Worm (Caenorhabditis elegans) whole organism, L2 larva: ENCODE data around the gene hecw-1.

Experiments
- ama-1 ChIP-seq: fragments of 150-350 bp; optimal IDR thresholded peaks from 2 replicates; lab custom pipeline; 2018; ENCODE audit warnings: inconsistent platforms
- ceh-16 ChIP-seq: fragments of 150-350 bp; optimal IDR thresholded peaks from 2 replicates; lab custom pipeline; 2014; ENCODE audit warnings: missing biosample characterization, missing genetic modification characterization
- elt-1 ChIP-seq: fragments of 150-350 bp; optimal IDR thresholded peaks from 2 replicates; lab custom pipeline; 2014; ENCODE audit warnings: missing biosample characterization, missing genetic modification characterization
- lin-39 ChIP-seq: fragments of 150-350 bp; optimal IDR thresholded peaks from 2 replicates; lab custom pipeline; 2014; ENCODE audit warnings: missing biosample characterization, missing genetic modification reagents, missing genetic modification characterization
- lsy-2 ChIP-seq, 2 experiments: fragments of 150-350 bp in 1 of 2; sonication (generic microtip) in 1 of 2; optimal IDR thresholded peaks; 2 replicates each; lab custom pipeline; 2014 to 2017; ENCODE audit warnings: missing biosample characterization in 2 of 2, missing genetic modification characterization in 2 of 2
- mbf-1 ChIP-seq: sonication (generic microtip); optimal IDR thresholded peaks from 2 replicates; lab custom pipeline; 2017; ENCODE audit warnings: missing biosample characterization, missing genetic modification characterization
- nhr-237 ChIP-seq: fragments of 150-350 bp; optimal IDR thresholded peaks from 2 replicates; lab custom pipeline; 2014; ENCODE audit warnings: missing biosample characterization, missing genetic modification characterization
- nhr-77 ChIP-seq: fragments of 150-350 bp; optimal IDR thresholded peaks from 2 replicates; lab custom pipeline; 2014; ENCODE audit warnings: missing biosample characterization, missing genetic modification characterization
- skn-1 ChIP-seq: sonication (generic microtip); optimal IDR thresholded peaks from 2 replicates; lab custom pipeline; 2017; ENCODE audit warnings: missing biosample characterization, missing genetic modification characterization
- zag-1 ChIP-seq: fragments of 150-350 bp; optimal IDR thresholded peaks from 2 replicates; lab custom pipeline; 2014; ENCODE audit warnings: missing biosample characterization, missing genetic modification characterization

- no peak for TF ChIP-seq ama-1 (lab: Kevin White, UChicago)
- no peak for TF ChIP-seq ceh-16 (tag; lab: Kevin White, UChicago)
- TF ChIP-seq zag-1 (tag; lab: Kevin White, UChicago) = no peak
- no peak for TF ChIP-seq lin-39 (tag; lab: Kevin White, UChicago)
- no peak for TF ChIP-seq nhr-77 (tag; lab: Kevin White, UChicago)
- no peak for TF ChIP-seq mbf-1
- TF ChIP-seq nhr-237 = no peak
- TF ChIP-seq elt-1 = no peak
- no peak for TF ChIP-seq skn-1 (tag; lab: Kevin White, UChicago)
- no peak for TF ChIP-seq lsy-2 (tag; optimal IDR thresholded peaks at IDR 0.05; lab: Kevin White, UChicago)
Observed at ce11 chrIII:3360067-3360466, 29.7 kb downstream of the hecw-1 start.
